Worm (Caenorhabditis elegans): ENCODE data around the gene odr-7.

The odr-7 gene

ce11 chrX:12422580-12422979 lies 38.9 kb downstream of the odr-7 start:
- TF ChIP-seq ceh-2 (tag; optimal IDR thresholded peaks at IDR 0.05) (no peak), unc-55 (GFP tag; optimal IDR thresholded peaks at IDR 0.05) (no peak), ceh-31 (tag; optimal IDR thresholded peaks at IDR 0.05) (no peak), unc-86 (tag; optimal IDR thresholded peaks at IDR 0.05) (no peak), nhr-232 (tag; optimal IDR thresholded peaks at IDR 0.05) (no peak), gmeb-2 (tag; optimal IDR thresholded peaks at IDR 0.05) (no peak), fax-1 (tag; optimal IDR thresholded peaks at IDR 0.05) (no peak), mec-3 (tag; optimal IDR thresholded peaks at IDR 0.05; ENCODE audit: borderline replicate concordance) (no peak), syd-9 (tag; optimal IDR thresholded peaks at IDR 0.05) (no peak), madf-2 (tag; optimal IDR thresholded peaks at IDR 0.05) (no peak), ttx-3 (tag; optimal IDR thresholded peaks at IDR 0.05) (no peak), pros-1 (tag; optimal IDR thresholded peaks at IDR 0.05) (no peak), ama-1 (optimal IDR thresholded peaks at IDR 0.05) (no peak), ceh-9 (tag; optimal IDR thresholded peaks at IDR 0.05) (no peak)

- TF ChIP-seq elt-2 (tag; optimal IDR thresholded peaks at IDR 0.05) (no peak), nhr-232 (tag; optimal IDR thresholded peaks at IDR 0.05) (no peak), ceh-31 (tag; optimal IDR thresholded peaks at IDR 0.05) (no peak), ref-2 (tag; optimal IDR thresholded peaks at IDR 0.05) (no peak), ceh-2 (tag; optimal IDR thresholded peaks at IDR 0.05) (no peak)
These were observed 45.6 kb downstream of the odr-7 start for ce11 chrX:12415832-12416231.

- TF ChIP-seq ztf-16 (tag; optimal IDR thresholded peaks at IDR 0.05) (no peak), ceh-30 (tag; optimal IDR thresholded peaks at IDR 0.05) (no peak), tbx-2 (tag; optimal IDR thresholded peaks at IDR 0.05) (no peak), ceh-31 (tag; optimal IDR thresholded peaks at IDR 0.05) (no peak), elt-2 (tag; optimal IDR thresholded peaks at IDR 0.05) (no peak), gmeb-2 (tag; optimal IDR thresholded peaks at IDR 0.05) (no peak), sdc-2 (tag; optimal IDR thresholded peaks at IDR 0.05) (no peak), unc-55 (GFP tag; optimal IDR thresholded peaks at IDR 0.05) (no peak), syd-9 (tag; optimal IDR thresholded peaks at IDR 0.05) (no peak), pag-3 (tag; optimal IDR thresholded peaks at IDR 0.05; ENCODE audit: borderline replicate concordance) (no peak), dmd-4 (tag; optimal IDR thresholded peaks at IDR 0.05; ENCODE audit: borderline replicate concordance) (no peak), lin-11 (tag; optimal IDR thresholded peaks at IDR 0.05) (no peak), fkh-6 (tag; optimal IDR thresholded peaks at IDR 0.05) (no peak), hlh-30 (tag; optimal IDR thresholded peaks at IDR 0.05; ENCODE audit: insufficient read depth) (no peak), nhr-232 (tag; optimal IDR thresholded peaks at IDR 0.05) (no peak)
These were observed 47.5 kb downstream of the odr-7 start, which contains the start of gene lin-2 for ce11 chrX:12413941-12414340. lin-2 (minus strand) TSS chrX:12414041.

Data from whole organism, late embryonic.